Worm (Caenorhabditis elegans): ENCODE measurements around the gene K08H10.6.

K08H10.6 gene

DNA sequence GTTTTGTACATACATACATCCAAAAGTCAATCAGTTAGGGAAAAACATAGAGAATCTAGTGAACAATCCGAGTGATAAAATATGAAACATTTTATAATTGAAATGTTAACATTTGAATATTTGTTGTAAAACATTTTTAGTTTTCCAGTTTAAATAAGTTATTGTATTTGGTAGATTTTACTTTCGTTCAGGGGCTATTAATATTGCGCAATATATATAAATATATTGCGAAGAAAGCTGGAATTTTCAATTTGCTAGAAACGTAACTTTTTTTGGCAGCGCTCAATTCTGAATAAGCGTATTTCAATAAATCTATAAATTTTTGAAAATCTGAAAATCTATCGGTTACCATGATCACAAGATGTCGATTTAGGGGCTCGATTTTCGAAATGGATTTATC is 11.8 kb upstream of the K08H10.6 start:
- TF ChIP-seq mes-2 (tag; optimal IDR thresholded peaks at IDR 0.05; ENCODE audit: poor library complexity, severe bottlenecking) = no peak
- TF ChIP-seq lin-38 (GFP tag; IDR thresholded peaks at IDR 0.05) = 0 out of 2 replicates have a peak, but pooled peaks have one; percentile 26

DNA sequence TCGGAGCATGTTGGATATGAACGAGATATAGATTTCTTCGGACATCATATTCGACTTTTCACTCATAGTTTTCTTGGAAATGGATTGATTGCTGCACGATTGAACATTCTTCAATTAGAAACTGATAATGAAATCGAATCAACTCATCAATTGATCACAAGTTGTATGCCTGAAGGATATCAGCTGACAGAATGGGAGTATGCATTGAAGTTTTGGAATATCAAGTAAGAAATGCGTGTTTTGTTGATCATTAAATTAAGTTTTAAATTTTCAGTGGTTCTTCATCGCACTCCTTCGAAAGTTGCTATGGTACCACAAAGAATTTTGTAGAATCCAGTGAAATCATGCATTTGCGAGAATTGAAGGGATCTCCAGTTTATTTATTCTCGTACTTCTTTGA is 10.7 kb upstream of the K08H10.6 start:
- TF ChIP-seq egl-43 (GFP tag; IDR thresholded peaks at IDR 0.05) (no peak), hlh-30 (tag; optimal IDR thresholded peaks at IDR 0.05; ENCODE audit: insufficient read depth) (peak; percentile 15), spr-3 (GFP tag; optimal IDR thresholded peaks at IDR 0.05) (no peak)

DNA sequence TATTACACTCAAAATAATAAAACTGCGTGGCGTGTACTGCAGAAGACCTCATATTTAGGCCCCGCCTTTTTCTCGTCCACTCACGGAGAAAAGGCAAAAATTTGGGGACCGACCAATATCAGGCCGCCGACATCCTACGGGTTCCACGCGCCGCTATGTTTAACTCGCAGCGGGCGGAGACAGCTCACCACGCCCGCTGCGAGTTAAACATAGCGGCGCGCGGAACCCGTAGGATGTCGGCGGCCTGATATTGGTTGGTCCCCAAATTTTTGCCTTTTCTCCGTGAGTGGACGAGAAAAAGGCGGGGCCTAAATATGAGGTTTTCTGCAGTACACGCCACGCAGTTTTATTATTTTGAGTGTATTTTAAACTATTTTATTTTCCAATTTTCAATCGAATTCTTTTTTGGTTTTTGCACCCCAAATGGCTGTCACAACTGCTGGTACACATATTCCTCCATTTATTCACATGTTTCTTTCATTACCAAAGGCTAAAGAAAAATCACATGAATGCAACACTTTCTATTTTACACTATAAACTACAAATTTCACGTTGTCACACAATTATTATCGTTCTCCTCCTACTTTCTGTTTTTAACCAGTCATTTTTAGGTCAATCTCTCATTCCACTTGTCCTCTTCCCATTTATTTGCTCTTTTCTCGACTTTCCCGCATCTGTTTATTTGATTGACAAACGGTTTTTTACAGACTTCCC is 8.5 kb upstream of the K08H10.6 start, which contains the start of gene uda-1:
TSS of gene uda-1 (plus strand) at position 708 of the 714 bp plus-strand sequence.
- TF ChIP-seq dmd-6 (GFP tag; IDR thresholded peaks at IDR 0.05) (peak; percentile 12; the same call in 1 of the 2 replicates), hlh-30 (tag; optimal IDR thresholded peaks at IDR 0.05; ENCODE audit: insufficient read depth) (peak; percentile 62), nhr-28 (tag; optimal IDR thresholded peaks at IDR 0.05) (peak; percentile 96)

DNA sequence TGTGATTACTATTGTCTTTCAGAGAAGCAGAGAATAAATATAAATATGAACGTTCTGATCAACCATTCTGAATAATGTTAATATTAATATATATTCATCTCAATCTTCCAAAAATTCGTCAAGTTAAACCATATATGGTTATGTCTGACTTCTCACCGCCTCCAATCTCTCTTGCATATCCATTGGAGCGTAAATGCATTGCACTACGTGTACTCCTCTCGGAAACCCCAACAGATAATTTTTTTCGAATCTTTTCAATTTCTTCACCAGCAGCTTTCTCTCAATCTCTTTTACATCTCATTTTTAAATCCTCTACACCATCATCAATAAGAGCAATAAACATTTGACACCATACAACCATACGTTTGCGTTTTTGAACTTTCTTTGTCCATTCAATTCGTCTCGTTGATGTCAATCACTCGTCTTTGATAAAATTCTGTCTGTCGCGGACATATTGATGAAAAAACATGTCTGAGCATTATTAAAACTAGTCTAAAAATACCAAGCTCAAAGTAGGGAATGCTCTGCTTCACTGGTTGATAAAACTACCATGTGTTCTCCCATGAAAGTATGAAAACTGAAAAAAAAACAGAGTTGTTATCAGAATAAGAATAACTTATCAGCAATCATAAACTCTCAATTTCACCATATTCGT is 7.8 kb upstream of the K08H10.6 start:
- TF ChIP-seq dmd-6 (GFP tag; IDR thresholded peaks at IDR 0.05) = peak; percentile 72
- TF ChIP-seq mdl-1 (tag; optimal IDR thresholded peaks at IDR 0.05) = peak in 1 of 2 experiments; percentile 41
- TF ChIP-seq nhr-102 (tag; optimal IDR thresholded peaks at IDR 0.05) = peak; percentile 18
- TF ChIP-seq ztf-11 (tag; optimal IDR thresholded peaks at IDR 0.05) = no peak
- TF ChIP-seq hlh-30 (tag; optimal IDR thresholded peaks at IDR 0.05; ENCODE audit: insufficient read depth) = peak; percentile 31
- peak; percentile 55 for TF ChIP-seq mep-1 (tag; optimal IDR thresholded peaks at IDR 0.05)
- no peak for TF ChIP-seq ama-1 (optimal IDR thresholded peaks at IDR 0.05)
- peak; percentile 64 for TF ChIP-seq pqm-1 (tag; optimal IDR thresholded peaks at IDR 0.05)
- TF ChIP-seq nhr-48 (tag; optimal IDR thresholded peaks at IDR 0.05) = peak; percentile 57
- TF ChIP-seq dve-1 (tag; optimal IDR thresholded peaks at IDR 0.05; ENCODE audit: insufficient read depth) = peak; percentile 86
- no peak for TF ChIP-seq zag-1 (tag; optimal IDR thresholded peaks at IDR 0.05)
- no peak for TF ChIP-seq zfp-3 (GFP tag; conservative IDR thresholded peaks at IDR 0.05)
- TF ChIP-seq unc-130 (GFP tag; optimal IDR thresholded peaks at IDR 0.05) = peak; percentile 17
- TF ChIP-seq lin-13 (GFP tag; optimal IDR thresholded peaks at IDR 0.05) = peak; percentile 8
- TF ChIP-seq ceh-20 (GFP tag; IDR thresholded peaks at IDR 0.05) = no peak
- TF ChIP-seq nhr-77 (tag; optimal IDR thresholded peaks at IDR 0.05) = peak; percentile 5
- TF ChIP-seq hif-1 (tag; optimal IDR thresholded peaks at IDR 0.05) = peak in 1 of 2 experiments; percentile 62
- TF ChIP-seq dpl-1 (GFP tag; optimal IDR thresholded peaks at IDR 0.05) = peak; percentile 31
- TF ChIP-seq tra-1 (GFP tag; IDR thresholded peaks at IDR 0.05) = peak; percentile 43; the same call in 1 of the 2 replicates
- no peak for TF ChIP-seq arid-1 (GFP tag; conservative IDR thresholded peaks at IDR 0.05)
- TF ChIP-seq lsy-2 (tag; optimal IDR thresholded peaks at IDR 0.05) = peak; percentile 23 to 75
- peak; percentile 94 for TF ChIP-seq lin-38 (GFP tag; IDR thresholded peaks at IDR 0.05)
- TF ChIP-seq T20F7.1 (GFP tag; optimal IDR thresholded peaks at IDR 0.05) = peak; percentile 56
- no peak for TF ChIP-seq F10B5.3 (tag; optimal IDR thresholded peaks at IDR 0.05)
- TF ChIP-seq daf-16 (GFP tag; optimal IDR thresholded peaks at IDR 0.05) = peak in 1 of 2 experiments; percentile 13
- TF ChIP-seq daf-16 (tag; optimal IDR thresholded peaks at IDR 0.05) = peak; percentile 55
- peak; percentile 71 for TF ChIP-seq nhr-28 (tag; optimal IDR thresholded peaks at IDR 0.05)
- TF ChIP-seq T26A8.4 (GFP tag; IDR thresholded peaks at IDR 0.05) = no peak
- TF ChIP-seq hlh-11 (tag; optimal IDR thresholded peaks at IDR 0.05) = peak; percentile 75
- TF ChIP-seq nhr-76 (tag; optimal IDR thresholded peaks at IDR 0.05) = no peak
- TF ChIP-seq Y5F2A.4 (GFP tag; optimal IDR thresholded peaks at IDR 0.05) = no peak
